Worm (Caenorhabditis elegans) whole organism, young adult: ENCODE measurements around the gene F38B7.10.
A peak's percentile ranks its signal among the peaks of the same experiment; 100 is the strongest.

ENCODE experiments used
- B0035.1 ChIP-seq: sonication (generic microtip); optimal IDR thresholded peaks from 2 replicates; lab custom pipeline; 2016; ENCODE audit warnings: missing genetic modification characterization, mild to moderate bottlenecking, missing compliant biosample characterization, missing genotype, missing genetic modification reagents
- D2030.7 ChIP-seq: fragments of 200-800 bp; sonication (Bioruptor generic); IDR thresholded peaks from 2 replicates; pipeline ENCODE4 v1.3.6; 2022; ENCODE audit warnings: missing genetic modification reagents, missing genetic modification characterization, missing compliant biosample characterization
- F10E7.11 ChIP-seq: sonication (generic microtip); optimal IDR thresholded peaks from 2 replicates; lab custom pipeline; 2017; ENCODE audit warnings: mild to moderate bottlenecking, missing genetic modification characterization, moderate library complexity, missing compliant biosample characterization
- F55B11.4 ChIP-seq: sonication (generic microtip); optimal IDR thresholded peaks from 2 replicates; lab custom pipeline; 2016; ENCODE audit warnings: missing compliant biosample characterization, missing genetic modification characterization, borderline replicate concordance; ENCODE audit not compliant: insufficient read depth
- Y53G8AR.9 ChIP-seq: fragments of 200-800 bp; sonication (Bioruptor generic); conservative IDR thresholded peaks from 2 replicates; pipeline ENCODE4 v1.3.6; 2022; ENCODE audit warnings: missing genetic modification reagents, missing genetic modification characterization, missing compliant biosample characterization
- Y95B8A.8 ChIP-seq: fragments of 200-800 bp; sonication (Bioruptor generic); IDR thresholded peaks from 2 replicates; pipeline ENCODE4 v1.3.6; 2022; ENCODE audit warnings: missing genetic modification reagents, missing genetic modification characterization, missing compliant biosample characterization
- ZK185.1 ChIP-seq: sonication (generic microtip); optimal IDR thresholded peaks from 2 replicates; lab custom pipeline; 2016; ENCODE audit warnings: mild to moderate bottlenecking, missing genetic modification characterization, missing compliant biosample characterization; ENCODE audit not compliant: poor library complexity, severe bottlenecking
- akir-1 ChIP-seq: fragments of 200-800 bp; sonication (Bioruptor generic); optimal IDR thresholded peaks from 2 replicates; lab custom pipeline; 2018; ENCODE audit warnings: mild to moderate bottlenecking, missing genetic modification characterization, moderate library complexity, missing compliant biosample characterization
- atf-7 ChIP-seq: sonication (generic microtip); optimal IDR thresholded peaks from 2 replicates; lab custom pipeline; 2017; ENCODE audit warnings: mild to moderate bottlenecking, missing genetic modification characterization, missing compliant biosample characterization
- attf-5 ChIP-seq: fragments of 200-800 bp; sonication (Bioruptor generic); optimal IDR thresholded peaks from 2 replicates; lab custom pipeline; 2018; ENCODE audit warnings: mild to moderate bottlenecking, missing genetic modification characterization, missing compliant biosample characterization
- attf-6 ChIP-seq: fragments of 200-800 bp; sonication (Bioruptor generic); IDR thresholded peaks from 2 replicates; pipeline ENCODE4 v1.3.6; 2022; ENCODE audit warnings: missing genetic modification reagents, missing genetic modification characterization, missing compliant biosample characterization
- bed-2 ChIP-seq: fragments of 200-800 bp; sonication (Bioruptor generic); IDR thresholded peaks from 2 replicates; pipeline ENCODE4 v1.3.6; 2022; ENCODE audit warnings: missing genetic modification reagents, missing genetic modification characterization, missing compliant biosample characterization
- ccch-3 ChIP-seq: fragments of 200-800 bp; sonication (Bioruptor generic); optimal IDR thresholded peaks from 2 replicates; lab custom pipeline; 2018; ENCODE audit warnings: mild to moderate bottlenecking, missing genetic modification characterization, missing compliant biosample characterization
- ceh-100 ChIP-seq: fragments of 200-800 bp; sonication (Bioruptor generic); IDR thresholded peaks from 2 replicates; pipeline ENCODE4 v1.3.6; 2022; ENCODE audit warnings: missing genetic modification reagents, missing genetic modification characterization, missing compliant biosample characterization
- ceh-27 ChIP-seq: fragments of 200-800 bp; sonication (Bioruptor generic); optimal IDR thresholded peaks from 2 replicates; lab custom pipeline; 2018; ENCODE audit warnings: mild to moderate bottlenecking, missing genetic modification characterization, moderate library complexity, missing compliant biosample characterization
- ceh-58 ChIP-seq: fragments of 200-800 bp; sonication (Bioruptor generic); IDR thresholded peaks from 2 replicates; pipeline ENCODE4 v1.3.6; 2022; ENCODE audit warnings: missing genetic modification characterization, missing compliant biosample characterization
- ceh-79 ChIP-seq: sonication (generic microtip); optimal IDR thresholded peaks from 2 replicates; lab custom pipeline; 2017; ENCODE audit warnings: mild to moderate bottlenecking, missing genetic modification characterization, missing compliant biosample characterization
- egrh-3 ChIP-seq: fragments of 200-800 bp; sonication (Bioruptor generic); IDR thresholded peaks from 2 replicates; pipeline ENCODE4 v1.3.6; 2022; ENCODE audit warnings: missing genetic modification reagents, missing genetic modification characterization, missing compliant biosample characterization
- ekl-4 ChIP-seq: fragments of 200-800 bp; sonication (Bioruptor generic); IDR thresholded peaks from 2 replicates; pipeline ENCODE4 v1.3.6; 2022; ENCODE audit warnings: missing genetic modification reagents, missing genetic modification characterization, missing compliant biosample characterization
- gei-17 ChIP-seq: fragments of 200-800 bp; sonication (Bioruptor generic); optimal IDR thresholded peaks from 2 replicates; lab custom pipeline; 2018; ENCODE audit warnings: mild to moderate bottlenecking, missing genetic modification characterization, missing compliant biosample characterization
- him-1 ChIP-seq: sonication (generic microtip); optimal IDR thresholded peaks from 2 replicates; lab custom pipeline; 2016; ENCODE audit warnings: missing genotype, missing genetic modification reagents, missing genetic modification characterization, missing compliant biosample characterization
- hmg-1.2 ChIP-seq: fragments of 200-800 bp; sonication (Bioruptor generic); IDR thresholded peaks from 2 replicates; pipeline ENCODE4 v1.3.6; 2022; ENCODE audit warnings: missing genetic modification reagents, missing genetic modification characterization, missing compliant biosample characterization
- hmg-20 ChIP-seq: fragments of 200-800 bp; sonication (Bioruptor generic); IDR thresholded peaks from 2 replicates; pipeline ENCODE4 v1.3.6; 2022; ENCODE audit warnings: missing genetic modification reagents, missing genetic modification characterization, missing compliant biosample characterization
- lag-1 ChIP-seq: fragments of 200-800 bp; sonication (Bioruptor generic); IDR thresholded peaks from 2 replicates; pipeline ENCODE4 v1.3.6; 2022; ENCODE audit warnings: missing genetic modification reagents, missing genetic modification characterization, missing compliant biosample characterization
- let-526 ChIP-seq: fragments of 200-800 bp; sonication (Bioruptor generic); IDR thresholded peaks from 2 replicates; pipeline ENCODE4 v1.3.6; 2022; ENCODE audit warnings: missing genetic modification reagents, missing genetic modification characterization, missing compliant biosample characterization
- let-607 ChIP-seq, 2 experiments: fragments of 200-800 bp in 1 of 2; sonication (Bioruptor generic) in 1 of 2; sonication (generic microtip) in 1 of 2; optimal IDR thresholded peaks; 2 replicates each; lab custom pipeline; 2016 to 2018; ENCODE audit warnings: mild to moderate bottlenecking in 2 of 2, missing compliant biosample characterization in 2 of 2, missing genetic modification characterization in 2 of 2, moderate library complexity in 2 of 2, missing genotype in 1 of 2
- lsl-1 ChIP-seq: fragments of 200-800 bp; sonication (Bioruptor generic); optimal IDR thresholded peaks from 2 replicates; lab custom pipeline; 2018; ENCODE audit warnings: mild to moderate bottlenecking, missing genetic modification characterization, moderate library complexity, missing compliant biosample characterization
- lsy-27 ChIP-seq: sonication (generic microtip); optimal IDR thresholded peaks from 2 replicates; lab custom pipeline; 2017; ENCODE audit warnings: missing genetic modification characterization, mild to moderate bottlenecking, missing compliant biosample characterization, antibody characterized with exemption, missing genotype, borderline replicate concordance; ENCODE audit not compliant: insufficient read depth
- madf-6 ChIP-seq: fragments of 200-800 bp; sonication (Bioruptor generic); IDR thresholded peaks from 2 replicates; pipeline ENCODE4 v1.3.6; 2022; ENCODE audit warnings: missing genetic modification reagents, missing genetic modification characterization, missing compliant biosample characterization
- madf-8 ChIP-seq: fragments of 200-800 bp; sonication (Bioruptor generic); conservative IDR thresholded peaks from 2 replicates; pipeline ENCODE4 v1.3.6; 2022; ENCODE audit warnings: missing genetic modification reagents, missing genetic modification characterization, missing compliant biosample characterization
- nhr-120 ChIP-seq: fragments of 200-800 bp; sonication (Bioruptor generic); IDR thresholded peaks from 2 replicates; pipeline ENCODE4 v1.3.6; 2022; ENCODE audit warnings: missing genetic modification characterization, missing compliant biosample characterization
- nhr-27 ChIP-seq: fragments of 200-800 bp; sonication (Bioruptor generic); optimal IDR thresholded peaks from 2 replicates; lab custom pipeline; 2018; ENCODE audit warnings: mild to moderate bottlenecking, missing genetic modification characterization, moderate library complexity, missing compliant biosample characterization
- pha-4 ChIP-seq: fragments of 150-350 bp; sonication (generic microtip); optimal IDR thresholded peaks from 2 replicates; lab custom pipeline; 2014; ENCODE audit warnings: missing biosample characterization, missing genetic modification reagents, missing genetic modification characterization
- rcor-1 ChIP-seq: fragments of 200-800 bp; sonication (Bioruptor generic); IDR thresholded peaks from 2 replicates; pipeline ENCODE4 v1.3.6; 2022; ENCODE audit warnings: missing genetic modification reagents, missing genetic modification characterization, missing compliant biosample characterization
- snpc-1.1 ChIP-seq: sonication (generic microtip); optimal IDR thresholded peaks from 2 replicates; lab custom pipeline; 2017; ENCODE audit warnings: missing genetic modification characterization, mild to moderate bottlenecking, missing compliant biosample characterization, antibody characterized with exemption, moderate library complexity, missing genotype, missing genetic modification reagents; ENCODE audit not compliant: insufficient read depth
- snpc-1.3 ChIP-seq: sonication (generic microtip); optimal IDR thresholded peaks from 2 replicates; lab custom pipeline; 2017; ENCODE audit warnings: missing genetic modification characterization, mild to moderate bottlenecking, missing compliant biosample characterization, antibody characterized with exemption, moderate library complexity, missing genotype, missing genetic modification reagents; ENCODE audit not compliant: insufficient read depth
- snpc-4 ChIP-seq, 5 experiments: fragments of 150-350 bp in 1 of 5; sonication (generic microtip) in 4 of 5; optimal IDR thresholded peaks; 2 replicates each; lab custom pipeline; 2014 to 2018; ENCODE audit warnings: missing genetic modification characterization in 5 of 5, missing biosample characterization in 3 of 5, antibody characterized with exemption in 2 of 5, mild to moderate bottlenecking in 2 of 5, missing compliant biosample characterization in 2 of 5, missing genotype in 2 of 5, moderate library complexity in 2 of 5, missing genetic modification reagents in 1 of 5
- tbx-9 ChIP-seq: sonication (generic microtip); optimal IDR thresholded peaks from 2 replicates; lab custom pipeline; 2016; ENCODE audit warnings: borderline replicate concordance, missing genetic modification characterization, inconsistent platforms, missing compliant biosample characterization
- xnd-1 ChIP-seq: sonication (generic microtip); optimal IDR thresholded peaks from 2 replicates; lab custom pipeline; 2016; ENCODE audit warnings: missing genotype, missing genetic modification reagents, missing genetic modification characterization, missing compliant biosample characterization
- zfh-2 ChIP-seq: fragments of 200-800 bp; sonication (Bioruptor generic); conservative IDR thresholded peaks from 2 replicates; pipeline ENCODE4 v1.3.6; 2022; ENCODE audit warnings: missing genetic modification reagents, missing genetic modification characterization, missing compliant biosample characterization
- zim-3 ChIP-seq: sonication (generic microtip); optimal IDR thresholded peaks from 2 replicates; lab custom pipeline; 2017; ENCODE audit warnings: mild to moderate bottlenecking, missing genetic modification characterization, moderate library complexity, missing compliant biosample characterization
- ztf-25 ChIP-seq: fragments of 200-800 bp; sonication (Bioruptor generic); IDR thresholded peaks from 2 replicates; pipeline ENCODE4 v1.3.6; 2022; ENCODE audit warnings: missing genetic modification reagents, missing genetic modification characterization, missing compliant biosample characterization
- ztf-26 ChIP-seq: sonication (generic microtip); optimal IDR thresholded peaks from 2 replicates; lab custom pipeline; 2017; ENCODE audit warnings: missing genetic modification characterization, missing compliant biosample characterization

F38B7.10 gene

ce11 chrV:11548914-11549406, 3.6 kb downstream of the F38B7.10 start, which contains the start of the genes F38B7.17 and F38B7.3 (continued):
- TF ChIP-seq gei-17 (no peak), zfh-2 (GFP tag; lab: Robert Waterston, UW) (no peak), let-526 (GFP tag; lab: Robert Waterston, UW) (no peak), snpc-1.1 (no peak), ceh-58 (GFP tag; lab: Robert Waterston, UW) (no peak), atf-7 (tag; lab: Kevin White, UChicago) (no peak), F55B11.4 (tag; lab: Kevin White, UChicago) (no peak), hmg-20 (GFP tag; lab: Robert Waterston, UW) (no peak), madf-6 (GFP tag; lab: Robert Waterston, UW) (no peak), ztf-26 (tag; lab: Kevin White, UChicago) (peak; percentile 30), attf-5 (GFP tag; lab: Kevin White, UChicago) (peak; percentile 60), rcor-1 (GFP tag; lab: Robert Waterston, UW) (no peak), lag-1 (GFP tag; lab: Robert Waterston, UW) (no peak), snpc-1.3 (no peak), hmg-1.2 (GFP tag; lab: Robert Waterston, UW) (peak; percentile 90), Y95B8A.8 (GFP tag; lab: Robert Waterston, UW) (no peak), ztf-25 (GFP tag; lab: Robert Waterston, UW) (no peak), ccch-3 (GFP tag; lab: Kevin White, UChicago) (no peak), ceh-100 (no peak), pha-4 (no peak), nhr-27 (tag; lab: Kevin White, UChicago) (no peak), him-1 (no peak), ceh-79 (no peak)

ce11 chrV:11552379-11552778, 7.1 kb downstream of the F38B7.10 start, which contains the start of gene srx-85:
TSS of gene srx-85 (plus strand) at chrV:11552679.
- TF ChIP-seq egrh-3 (GFP tag; lab: Robert Waterston, UW) (no peak), Y53G8AR.9 (GFP tag; lab: Robert Waterston, UW) (no peak), ztf-25 (GFP tag; lab: Robert Waterston, UW) (no peak), F10E7.11 (tag; lab: Kevin White, UChicago) (no peak), let-607 (tag; optimal IDR thresholded peaks at IDR 0.05; lab: Kevin White, UChicago) (no peak), zfh-2 (GFP tag; lab: Robert Waterston, UW) (no peak), bed-2 (no peak), attf-6 (no peak), ceh-27 (GFP tag; lab: Kevin White, UChicago) (no peak), Y95B8A.8 (GFP tag; lab: Robert Waterston, UW) (no peak), ztf-26 (tag; lab: Kevin White, UChicago) (no peak), nhr-120 (GFP tag; lab: Robert Waterston, UW) (no peak)

- peak; percentile 64 for TF ChIP-seq D2030.7 (GFP tag; lab: Robert Waterston, UW)
- TF ChIP-seq akir-1 = no peak
- peak; percentile 39 for TF ChIP-seq him-1
- TF ChIP-seq bed-2 = no peak
- peak; percentile 80 for TF ChIP-seq lsl-1
- TF ChIP-seq lsy-27 (tag; lab: Kevin White, UChicago) = no peak
- peak; percentile 86 for TF ChIP-seq xnd-1 (tag; lab: Kevin White, UChicago)
- TF ChIP-seq snpc-4 (GFP tag; optimal IDR thresholded peaks at IDR 0.05; lab: Kevin White, UChicago) = no peak
- peak in 1 of 4 experiments; percentile 49 for TF ChIP-seq snpc-4 (tag; optimal IDR thresholded peaks at IDR 0.05; lab: Kevin White, UChicago)
- 0 out of 2 replicates have a peak, but pooled peaks have one; percentile 51 for TF ChIP-seq ekl-4 (GFP tag; lab: Robert Waterston, UW)
- TF ChIP-seq pha-4 = no peak
- TF ChIP-seq tbx-9 (tag; lab: Kevin White, UChicago) = no peak
- no peak for TF ChIP-seq ZK185.1 (tag; lab: Kevin White, UChicago)
- no peak for TF ChIP-seq zim-3 (tag; lab: Kevin White, UChicago)
- TF ChIP-seq Y53G8AR.9 (GFP tag; lab: Robert Waterston, UW) = no peak
- TF ChIP-seq madf-8 (GFP tag; lab: Robert Waterston, UW) = peak; percentile 88
- TF ChIP-seq B0035.1 (tag; lab: Kevin White, UChicago) = no peak
- peak; percentile 95 for TF ChIP-seq madf-6 (GFP tag; lab: Robert Waterston, UW)
- no peak for TF ChIP-seq ztf-26 (tag; lab: Kevin White, UChicago)
These were observed 8.9 kb downstream of the F38B7.10 start, which contains the start of gene duo-1 for ce11 chrV:11554260-11554659. TSS of gene duo-1 (plus strand) at chrV:11554630.
